Worm (Caenorhabditis elegans): ENCODE measurements around the gene K09F5.1.

Gene K09F5.1

DNA sequence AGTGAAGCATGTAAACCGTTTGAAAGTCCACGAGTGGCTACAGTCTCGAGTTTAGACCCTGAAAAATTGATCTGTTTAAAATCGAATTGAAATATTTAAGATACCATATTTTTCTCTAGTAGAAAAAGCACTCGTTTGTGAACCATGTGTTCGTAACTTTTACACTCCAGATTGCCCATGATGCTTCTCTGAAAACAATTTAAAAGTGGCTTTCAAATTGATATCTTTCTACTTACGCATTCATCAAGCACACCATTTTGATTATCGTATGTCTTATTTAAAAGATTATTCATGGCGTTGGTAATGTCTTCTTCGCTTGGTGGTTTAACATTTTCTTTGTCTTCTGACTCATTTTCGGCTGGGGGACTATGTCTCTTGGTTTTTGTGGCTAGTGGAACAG is 5.9 kb upstream of the K09F5.1 start:
- TF ChIP-seq F13H6.1 (tag; optimal IDR thresholded peaks at IDR 0.05) (no peak), syd-9 (tag; optimal IDR thresholded peaks at IDR 0.05) (no peak), lin-11 (tag; optimal IDR thresholded peaks at IDR 0.05) (no peak), K09A11.1 (tag; optimal IDR thresholded peaks at IDR 0.05; ENCODE audit: insufficient read depth) (no peak), ceh-30 (tag; optimal IDR thresholded peaks at IDR 0.05) (no peak), eyg-1 (tag; optimal IDR thresholded peaks at IDR 0.05) (no peak), hlh-13 (GFP tag; optimal IDR thresholded peaks at IDR 0.05) (no peak), pros-1 (tag; optimal IDR thresholded peaks at IDR 0.05) (no peak), dve-1 (tag; optimal IDR thresholded peaks at IDR 0.05) (no peak), fkh-10 (GFP tag; optimal IDR thresholded peaks at IDR 0.05) (no peak), pat-9 (tag; optimal IDR thresholded peaks at IDR 0.05) (no peak), fax-1 (tag; optimal IDR thresholded peaks at IDR 0.05) (no peak), dmd-4 (tag; optimal IDR thresholded peaks at IDR 0.05; ENCODE audit: borderline replicate concordance) (no peak), pha-2 (tag; optimal IDR thresholded peaks at IDR 0.05) (no peak), lim-6 (tag; optimal IDR thresholded peaks at IDR 0.05) (no peak)

DNA sequence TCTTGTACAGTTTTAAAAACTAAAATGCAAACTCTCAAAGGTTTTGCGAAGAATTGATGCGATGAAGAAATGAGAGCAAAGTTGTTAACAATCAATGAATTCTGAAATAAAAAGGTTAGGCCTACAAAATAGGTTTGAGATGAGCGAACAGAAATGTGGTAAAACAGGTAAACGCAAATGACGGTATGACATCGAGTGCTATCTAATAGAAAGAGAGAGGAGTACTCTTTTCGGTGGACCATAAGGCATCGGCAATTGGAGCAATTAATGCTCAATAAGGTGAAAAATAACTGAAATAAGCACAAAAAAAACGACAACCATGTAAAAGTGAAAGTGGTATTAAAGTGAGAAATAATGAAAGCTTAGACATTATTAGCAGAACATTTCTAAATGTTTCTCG is 3.3 kb upstream of the K09F5.1 start, which contains the start of gene set-12:
TSS of gene set-12 (minus strand) at position 101 of the 400 bp plus-strand sequence.
- TF ChIP-seq unc-55 (GFP tag; optimal IDR thresholded peaks at IDR 0.05) (no peak), elt-2 (tag; optimal IDR thresholded peaks at IDR 0.05) (no peak)

DNA sequence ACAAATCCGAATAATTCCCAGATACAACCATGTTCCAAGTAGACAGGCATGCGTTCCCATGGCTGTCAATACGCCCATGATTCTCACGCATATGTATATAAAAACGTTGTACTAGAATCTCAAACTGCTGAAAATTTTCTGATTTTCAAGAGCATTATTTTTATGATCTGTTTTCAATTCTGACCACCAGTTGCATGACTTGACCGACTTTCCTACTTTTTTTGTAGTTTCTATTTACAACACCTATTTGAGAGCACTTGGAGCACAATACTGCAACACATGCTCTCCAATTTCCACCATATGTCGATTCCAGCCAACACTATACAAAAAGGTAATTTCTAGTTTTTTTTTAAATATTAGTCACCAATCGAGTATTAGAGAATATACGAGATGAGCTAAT is 4.5 kb downstream of the K09F5.1 start, which contains the start of gene ref-2:
TSS of gene ref-2 (plus strand) at position 301 of the 400 bp plus-strand sequence.
- TF ChIP-seq K09A11.1 (tag; optimal IDR thresholded peaks at IDR 0.05; ENCODE audit: insufficient read depth) (no peak), ceh-2 (tag; optimal IDR thresholded peaks at IDR 0.05) (no peak), pag-3 (tag; optimal IDR thresholded peaks at IDR 0.05; ENCODE audit: borderline replicate concordance) (no peak), pqm-1 (tag; optimal IDR thresholded peaks at IDR 0.05) (no peak), dmd-4 (tag; optimal IDR thresholded peaks at IDR 0.05; ENCODE audit: borderline replicate concordance) (no peak), F13H6.1 (tag; optimal IDR thresholded peaks at IDR 0.05) (no peak), che-1 (tag; optimal IDR thresholded peaks at IDR 0.05) (no peak), ceh-48 (tag; optimal IDR thresholded peaks at IDR 0.05) (no peak), rnt-1 (tag; optimal IDR thresholded peaks at IDR 0.05) (no peak), fkh-6 (tag; optimal IDR thresholded peaks at IDR 0.05) (no peak), tbx-2 (tag; optimal IDR thresholded peaks at IDR 0.05) (no peak), ztf-16 (tag; optimal IDR thresholded peaks at IDR 0.05) (no peak), gmeb-2 (tag; optimal IDR thresholded peaks at IDR 0.05) (no peak), hlh-30 (tag; optimal IDR thresholded peaks at IDR 0.05; ENCODE audit: insufficient read depth) (no peak), zip-5 (tag; optimal IDR thresholded peaks at IDR 0.05) (no peak), ama-1 (optimal IDR thresholded peaks at IDR 0.05) (no peak), T23F11.4 (GFP tag; optimal IDR thresholded peaks at IDR 0.05) (no peak)

DNA sequence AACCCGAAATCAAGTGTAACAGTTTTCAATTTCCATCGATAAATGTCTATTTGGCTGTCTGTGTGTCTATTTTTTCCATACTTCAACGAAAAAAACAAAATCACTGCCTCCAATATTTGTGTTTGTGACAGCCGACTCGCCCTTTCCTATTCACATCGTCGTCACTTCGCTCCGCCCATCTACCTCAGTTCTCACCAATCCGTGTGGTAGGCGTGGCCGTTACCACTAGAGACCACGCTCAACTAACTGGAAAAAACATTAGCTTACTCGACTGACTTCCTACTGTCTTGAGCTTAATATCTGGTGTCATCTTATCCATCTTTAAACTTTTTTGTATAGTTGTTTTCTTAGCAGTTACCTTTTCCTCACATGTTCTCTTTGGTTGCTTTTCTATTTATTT is 5.9 kb downstream of the K09F5.1 start:
- TF ChIP-seq ceh-18 (tag; optimal IDR thresholded peaks at IDR 0.05) = no peak
- TF ChIP-seq ref-2 (tag; optimal IDR thresholded peaks at IDR 0.05) = peak; percentile 79

DNA sequence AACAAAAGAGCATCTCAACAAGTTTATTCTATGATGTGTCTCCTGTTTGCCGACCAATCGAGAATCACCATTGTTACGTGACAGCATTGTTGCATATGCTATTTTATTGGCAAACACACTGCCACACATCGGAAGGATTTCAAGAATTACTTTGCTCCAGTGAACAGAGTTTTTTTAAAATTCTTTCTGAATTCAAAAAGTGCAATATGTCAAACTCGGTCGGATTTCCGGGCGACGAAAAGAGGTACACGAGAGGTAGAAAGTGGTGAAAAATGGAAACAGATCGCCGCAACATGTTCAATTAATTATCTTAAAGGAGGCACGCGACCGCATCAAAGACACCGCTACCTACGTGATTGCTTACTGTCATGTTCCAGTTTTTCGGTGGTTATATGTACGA is 10.6 kb downstream of the K09F5.1 start:
- TF ChIP-seq eyg-1 (tag; optimal IDR thresholded peaks at IDR 0.05) (no peak), pat-9 (tag; optimal IDR thresholded peaks at IDR 0.05) (no peak), unc-55 (GFP tag; optimal IDR thresholded peaks at IDR 0.05) (no peak), ceh-31 (tag; optimal IDR thresholded peaks at IDR 0.05) (no peak), ceh-48 (tag; optimal IDR thresholded peaks at IDR 0.05) (no peak), dve-1 (tag; optimal IDR thresholded peaks at IDR 0.05) (no peak), ref-2 (tag; optimal IDR thresholded peaks at IDR 0.05) (peak; percentile 96)

Data from whole organism, late embryonic.